Worm (Caenorhabditis elegans): ENCODE results near the gene T01G1.4.

ce11 chrIV:11351563-11351962 is 9.7 kb downstream of the T01G1.4 start:
- TF ChIP-seq R02D3.7 (tag; optimal IDR thresholded peaks at IDR 0.05) = no peak
- no peak for TF ChIP-seq blmp-1 (tag; optimal IDR thresholded peaks at IDR 0.05; ENCODE audit: insufficient read depth)
- no peak for TF ChIP-seq nhr-23 (tag; optimal IDR thresholded peaks at IDR 0.05)
- TF ChIP-seq unc-55 (GFP tag; optimal IDR thresholded peaks at IDR 0.05) = no peak
- no peak for TF ChIP-seq zag-1 (tag; optimal IDR thresholded peaks at IDR 0.05)
- TF ChIP-seq lin-11 (tag; optimal IDR thresholded peaks at IDR 0.05) = no peak
- no peak for TF ChIP-seq peb-1 (tag; optimal IDR thresholded peaks at IDR 0.05)
- TF ChIP-seq lin-39 (tag; optimal IDR thresholded peaks at IDR 0.05) = no peak
- no peak for TF ChIP-seq sma-3 (GFP tag; optimal IDR thresholded peaks at IDR 0.05)
- TF ChIP-seq lsy-2 (tag; optimal IDR thresholded peaks at IDR 0.05) = no peak
- no peak for TF ChIP-seq lin-13 (GFP tag; optimal IDR thresholded peaks at IDR 0.05)
- TF ChIP-seq ceh-82 (tag; optimal IDR thresholded peaks at IDR 0.05) = no peak

Measured in whole organism, L2 larva.